Worm (Caenorhabditis elegans): ENCODE results near the gene F35C11.4.

- TF ChIP-seq ama-1 (optimal IDR thresholded peaks at IDR 0.05) (no peak), dve-1 (tag; optimal IDR thresholded peaks at IDR 0.05) (no peak), tbx-2 (tag; optimal IDR thresholded peaks at IDR 0.05) (no peak), fkh-10 (GFP tag; optimal IDR thresholded peaks at IDR 0.05) (no peak), eyg-1 (tag; optimal IDR thresholded peaks at IDR 0.05) (no peak), hlh-13 (GFP tag; optimal IDR thresholded peaks at IDR 0.05) (no peak), ceh-18 (tag; optimal IDR thresholded peaks at IDR 0.05) (no peak), sox-2 (GFP tag; IDR thresholded peaks at IDR 0.05) (no peak), fax-1 (tag; optimal IDR thresholded peaks at IDR 0.05) (no peak), ceh-14 (tag; optimal IDR thresholded peaks at IDR 0.05) (no peak), zip-5 (tag; optimal IDR thresholded peaks at IDR 0.05) (no peak)
These were observed 17.8 kb upstream of the F35C11.4 start, which contains the start of gene M110.9 for ce11 chrII:8230976-8231375.

Measured in whole organism, late embryonic.